Worm (Caenorhabditis elegans) whole organism, late embryonic: Measurements from ENCODE around the gene F58A6.5.

ENCODE experiments used
- F13H6.1 ChIP-seq: sonication (generic microtip); optimal IDR thresholded peaks from 2 replicates; lab custom pipeline; 2016; ENCODE audit warnings: missing genetic modification characterization, missing compliant biosample characterization
- K02D7.2 ChIP-seq: sonication (generic microtip); optimal IDR thresholded peaks from 2 replicates; lab custom pipeline; 2017; ENCODE audit warnings: mild to moderate bottlenecking, missing genetic modification characterization, missing compliant biosample characterization
- ahr-1 ChIP-seq: sonication (generic microtip); optimal IDR thresholded peaks from 2 replicates; lab custom pipeline; 2016; ENCODE audit warnings: missing genetic modification characterization, missing compliant biosample characterization
- ceh-34 ChIP-seq: sonication (generic microtip); optimal IDR thresholded peaks from 2 replicates; lab custom pipeline; 2016; ENCODE audit warnings: mild to moderate bottlenecking, missing genetic modification characterization, missing compliant biosample characterization
- elt-2 ChIP-seq: sonication (generic microtip); optimal IDR thresholded peaks from 2 replicates; lab custom pipeline; 2016; ENCODE audit warnings: missing genetic modification reagents, missing genetic modification characterization, missing compliant biosample characterization
- elt-4 ChIP-seq: sonication (generic microtip); optimal IDR thresholded peaks from 2 replicates; lab custom pipeline; 2016; ENCODE audit warnings: missing genetic modification characterization, missing compliant biosample characterization
- ets-4 ChIP-seq: sonication (generic microtip); optimal IDR thresholded peaks from 2 replicates; lab custom pipeline; 2016; ENCODE audit warnings: missing genetic modification characterization, missing compliant biosample characterization
- fkh-10 ChIP-seq: fragments of 150-350 bp; optimal IDR thresholded peaks from 2 replicates; lab custom pipeline; 2014; ENCODE audit warnings: missing biosample characterization, missing genetic modification reagents, missing genetic modification characterization
- hlh-30 ChIP-seq: sonication (generic microtip); optimal IDR thresholded peaks from 2 replicates; lab custom pipeline; 2017; ENCODE audit warnings: antibody characterized with exemption, missing genetic modification characterization, missing compliant biosample characterization; ENCODE audit not compliant: insufficient read depth
- pag-3 ChIP-seq: sonication (generic microtip); optimal IDR thresholded peaks from 2 replicates; lab custom pipeline; 2016; ENCODE audit warnings: missing compliant biosample characterization, missing genetic modification characterization, borderline replicate concordance
- sdc-2 ChIP-seq: sonication (generic microtip); optimal IDR thresholded peaks from 2 replicates; lab custom pipeline; 2016; ENCODE audit warnings: missing genotype, missing genetic modification characterization, missing compliant biosample characterization

ce11 chrII:5177902-5178301 is 29.7 kb upstream of the F58A6.5 start, which contains the start of gene C27D6.12:
- no peak for TF ChIP-seq pag-3 (tag; lab: Kevin White, UChicago)
- TF ChIP-seq K02D7.2 (tag; lab: Kevin White, UChicago), result no peak
- TF ChIP-seq elt-2 (tag; lab: Kevin White, UChicago), result no peak
- no peak for TF ChIP-seq ceh-34 (tag; lab: Kevin White, UChicago)
- TF ChIP-seq elt-4 (tag; lab: Kevin White, UChicago), result no peak
- no peak for TF ChIP-seq ahr-1 (tag; lab: Kevin White, UChicago)
- TF ChIP-seq F13H6.1, result no peak
- TF ChIP-seq ets-4 (tag; lab: Kevin White, UChicago), result no peak
- no peak for TF ChIP-seq hlh-30 (tag; lab: Kevin White, UChicago)
- TF ChIP-seq sdc-2 (tag; lab: Kevin White, UChicago), result no peak
- no peak for TF ChIP-seq fkh-10 (GFP tag; lab: Kevin White, UChicago)
